Fruit fly (Drosophila melanogaster) Kc167 (cell line): ENCODE results near the gene NaPi-III.
"Not testable (repeated sequence)": the region's sequence is repeated elsewhere in the genome, so short reads cannot be mapped to it uniquely, and the experiment has no call there.

Source experiments
- Myc ChIP-seq: fragments of >200 bp; optimal IDR thresholded peaks from 2 replicates; lab custom pipeline; 2017; ENCODE audit warnings: missing external identifiers
- Sin3A ChIP-seq: fragments of >200 bp; optimal IDR thresholded peaks from 2 replicates; lab custom pipeline; 2018; ENCODE audit warnings: missing external identifiers
- h ChIP-seq: fragments of >200 bp; optimal IDR thresholded peaks from 3 replicates; lab custom pipeline; 2018; ENCODE audit warnings: missing external identifiers
- insv ChIP-seq: fragments of >200 bp; optimal IDR thresholded peaks from 3 replicates; lab custom pipeline; 2018; ENCODE audit warnings: missing external identifiers
- psq ChIP-seq: fragments of >200 bp; optimal IDR thresholded peaks from 2 replicates; lab custom pipeline; 2017; ENCODE audit warnings: missing external identifiers

DNA sequence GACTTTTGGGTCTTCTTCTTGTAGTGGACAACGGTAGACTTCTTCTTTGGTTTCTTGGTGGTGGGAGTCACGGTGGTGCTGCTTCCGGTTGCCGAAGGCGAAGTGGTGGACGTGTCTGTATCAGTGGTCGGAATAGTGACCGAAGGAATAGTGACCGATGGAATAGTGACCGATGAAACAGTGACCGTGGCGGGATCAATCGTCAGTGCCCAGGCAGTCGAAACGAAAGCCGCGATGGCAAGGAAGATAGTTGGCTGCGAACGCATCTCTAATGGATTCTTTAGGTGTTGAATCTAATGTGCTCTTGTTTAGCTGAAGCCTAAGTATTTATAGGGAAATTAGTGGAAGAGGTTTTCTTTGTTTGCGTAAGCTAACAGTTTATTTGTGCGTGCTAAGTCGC is 8.9 kb downstream of the NaPi-III start, which contains the start of gene CG32074:
- TF ChIP-seq psq; h (lab: Kevin White, UChicago); Sin3A (lab: Kevin White, UChicago); insv (lab: Kevin White, UChicago); Myc (lab: Kevin White, UChicago): not testable (repeated sequence)
